Fruit fly (Drosophila melanogaster) whole organism, embryonic: ENCODE measurements around the gene Ir40a.

Experiments used
- B-H2 ChIP-seq: fragments of 200-800 bp; sonication (Bioruptor generic); optimal IDR thresholded peaks from 2 replicates; lab custom pipeline; 2018; ENCODE audit warnings: missing biosample characterization, mild to moderate bottlenecking, missing genetic modification characterization
- kay ChIP-seq: fragments of 200-800 bp; sonication (Bioruptor generic); optimal IDR thresholded peaks from 2 replicates; lab custom pipeline; 2016; ENCODE audit warnings: missing biosample characterization, missing genetic modification characterization

- no peak for TF ChIP-seq kay
- TF ChIP-seq B-H2 (GFP tag; lab: Kevin White, UChicago): no peak
Measured at dm6 chr2L:22144127-22144526, 70.0 kb downstream of the Ir40a start.
